Fruit fly (Drosophila melanogaster) whole organism, embryonic: ENCODE data around the gene alpha-Spec.

Experiments used
- Ada2b ChIP-seq: fragments of 200-800 bp; sonication (Bioruptor generic); IDR thresholded peaks from 2 replicates; pipeline ENCODE4 v1.3.6; 2022; ENCODE audit warnings: missing biosample characterization, missing genetic modification characterization
- Atf6 ChIP-seq: fragments of 200-800 bp; sonication (Bioruptor generic); IDR thresholded peaks from 2 replicates; pipeline ENCODE4 v1.3.6; 2022; ENCODE audit warnings: missing biosample characterization, missing genetic modification characterization
- B-H2 ChIP-seq: fragments of 200-800 bp; sonication (Bioruptor generic); optimal IDR thresholded peaks from 2 replicates; lab custom pipeline; 2018; ENCODE audit warnings: missing biosample characterization, mild to moderate bottlenecking, missing genetic modification characterization
- Bteb2 ChIP-seq: fragments of 200-800 bp; sonication (Bioruptor generic); optimal IDR thresholded peaks from 2 replicates; lab custom pipeline; 2016; ENCODE audit warnings: missing biosample characterization, missing genetic modification characterization
- CG10147 ChIP-seq: fragments of 200-800 bp; sonication (Bioruptor generic); optimal IDR thresholded peaks from 2 replicates; lab custom pipeline; 2019; ENCODE audit warnings: missing biosample characterization, mild to moderate bottlenecking, missing genetic modification characterization, moderate library complexity
- CG10267 ChIP-seq: fragments of 200-800 bp; sonication (Bioruptor generic); optimal IDR thresholded peaks from 2 replicates; lab custom pipeline; 2018; ENCODE audit warnings: missing biosample characterization, mild to moderate bottlenecking, missing genetic modification characterization, moderate library complexity
- CG10366 ChIP-seq: fragments of 200-800 bp; sonication (Bioruptor generic); IDR thresholded peaks from 2 replicates; pipeline ENCODE4 v1.3.6; 2022; ENCODE audit warnings: missing biosample characterization, missing genetic modification characterization
- CG12769 ChIP-seq: fragments of 200-800 bp; sonication (Bioruptor generic); optimal IDR thresholded peaks from 2 replicates; lab custom pipeline; 2019; ENCODE audit warnings: missing biosample characterization, mild to moderate bottlenecking, missing genetic modification characterization, moderate library complexity
- CG15073 ChIP-seq: fragments of 200-800 bp; sonication (Bioruptor generic); optimal IDR thresholded peaks from 2 replicates; lab custom pipeline; 2016; ENCODE audit warnings: missing biosample characterization, missing genetic modification characterization
- CG1603 ChIP-seq: fragments of 200-800 bp; sonication (Bioruptor generic); optimal IDR thresholded peaks from 2 replicates; lab custom pipeline; 2019; ENCODE audit warnings: missing biosample characterization, mild to moderate bottlenecking, missing genetic modification characterization, moderate library complexity
- CG16813 ChIP-seq: fragments of 200-800 bp; sonication (Bioruptor generic); IDR thresholded peaks from 3 replicates; pipeline ENCODE4 v1.3.6; 2022; ENCODE audit warnings: missing biosample characterization, missing genetic modification characterization; ENCODE audit not compliant: partially characterized antibody
- CG18764 ChIP-seq: fragments of 200-800 bp; sonication (Bioruptor generic); optimal IDR thresholded peaks from 3 replicates; lab custom pipeline; 2016; ENCODE audit warnings: missing biosample characterization, missing genetic modification characterization
- CG2120 ChIP-seq: fragments of 200-800 bp; sonication (Bioruptor generic); optimal IDR thresholded peaks from 3 replicates; lab custom pipeline; 2016; ENCODE audit warnings: missing biosample characterization, missing genetic modification characterization
- CG2889 ChIP-seq: fragments of 200-800 bp; sonication (Bioruptor generic); IDR thresholded peaks from 3 replicates; pipeline ENCODE4 v1.3.6; 2022; ENCODE audit warnings: missing biosample characterization, missing genetic modification characterization
- CG34224 ChIP-seq: fragments of 200-800 bp; sonication (Bioruptor generic); IDR thresholded peaks from 3 replicates; pipeline ENCODE4 v1.3.6; 2022; ENCODE audit warnings: missing biosample characterization, missing genetic modification characterization; ENCODE audit not compliant: partially characterized antibody
- CG3726 ChIP-seq: fragments of 200-800 bp; sonication (Bioruptor generic); IDR thresholded peaks from 3 replicates; pipeline ENCODE4, ENCODE4 v1.3.6; 2022; ENCODE audit warnings: missing biosample characterization, missing genetic modification characterization
- CG4424 ChIP-seq: fragments of 200-800 bp; sonication (Bioruptor generic); optimal IDR thresholded peaks from 3 replicates; lab custom pipeline; 2016; ENCODE audit warnings: missing biosample characterization, missing genetic modification characterization
- CG7357 ChIP-seq: fragments of 200-800 bp; sonication (Bioruptor generic); IDR thresholded peaks from 3 replicates; pipeline ENCODE4 v1.3.6; 2022; ENCODE audit warnings: missing biosample characterization, missing genetic modification characterization
- CG7372 ChIP-seq: fragments of 200-800 bp; sonication (Bioruptor generic); IDR thresholded peaks from 2 replicates; pipeline ENCODE4 v1.3.6; 2022; ENCODE audit warnings: missing biosample characterization, missing genetic modification characterization
- CG8924 ChIP-seq: fragments of 200-800 bp; optimal IDR thresholded peaks from 3 replicates; lab custom pipeline; 2019; ENCODE audit warnings: missing biosample characterization, mild to moderate bottlenecking, missing genetic modification characterization, moderate library complexity
- E2f1 ChIP-seq: fragments of 200-800 bp; sonication (Bioruptor generic); IDR thresholded peaks from 2 replicates; pipeline ENCODE4 v1.3.6; 2022; ENCODE audit warnings: missing biosample characterization, missing genetic modification characterization
- GATAe ChIP-seq: fragments of 200-800 bp; sonication (Bioruptor generic); conservative IDR thresholded peaks from 2 replicates; pipeline ENCODE4 v1.3.6; 2022; ENCODE audit warnings: missing biosample characterization, missing genetic modification characterization
- Gsc ChIP-seq: fragments of 200-800 bp; sonication (Bioruptor generic); IDR thresholded peaks from 2 replicates; pipeline ENCODE4 v1.3.6; 2022; ENCODE audit warnings: missing biosample characterization, missing genetic modification characterization
- HmgD ChIP-seq: fragments of 200-800 bp; sonication (Bioruptor generic); optimal IDR thresholded peaks from 3 replicates; lab custom pipeline; 2016; ENCODE audit warnings: missing biosample characterization, missing genetic modification characterization
- Hsf ChIP-seq: fragments of 200-800 bp; sonication (Bioruptor generic); optimal IDR thresholded peaks from 3 replicates; lab custom pipeline; 2016; ENCODE audit warnings: missing biosample characterization, missing genetic modification characterization
- MBD-R2 ChIP-seq: fragments of 200-800 bp; sonication (Bioruptor generic); IDR thresholded peaks from 2 replicates; pipeline ENCODE4 v1.3.6; 2022; ENCODE audit warnings: missing biosample characterization, missing genetic modification characterization
- Meics ChIP-seq: fragments of 200-800 bp; sonication (Bioruptor generic); optimal IDR thresholded peaks from 2 replicates; lab custom pipeline; 2017; ENCODE audit warnings: missing biosample characterization, mild to moderate bottlenecking, missing genetic modification characterization
- Myb ChIP-seq: fragments of 200-800 bp; sonication (Bioruptor generic); optimal IDR thresholded peaks from 2 replicates; lab custom pipeline; 2016; ENCODE audit warnings: missing biosample characterization, missing genetic modification characterization
- Nf-YA ChIP-seq: fragments of 200-800 bp; sonication (Bioruptor generic); IDR thresholded peaks from 2 replicates; pipeline ENCODE4 v1.3.6; 2022; ENCODE audit warnings: missing biosample characterization, missing genetic modification characterization
- Pdp1 ChIP-seq, 2 experiments: fragments of 200-800 bp; sonication (Bioruptor generic); optimal IDR thresholded peaks; 3 replicates each; lab custom pipeline; 2016; ENCODE audit warnings: missing biosample characterization in 2 of 2, missing genetic modification characterization in 2 of 2, mild to moderate bottlenecking in 1 of 2, moderate library complexity in 1 of 2
- Taf1 ChIP-seq: fragments of 200-800 bp; sonication (Bioruptor generic); IDR thresholded peaks from 2 replicates; pipeline ENCODE4 v1.3.6; 2022; ENCODE audit warnings: missing biosample characterization, missing genetic modification characterization
- ase ChIP-seq: fragments of 200-800 bp; sonication (Bioruptor generic); IDR thresholded peaks from 3 replicates; pipeline ENCODE4 v1.3.6; 2022; ENCODE audit warnings: missing biosample characterization, missing genetic modification characterization
- btn ChIP-seq: fragments of 200-800 bp; sonication (Bioruptor generic); optimal IDR thresholded peaks from 2 replicates; lab custom pipeline; 2016; ENCODE audit warnings: missing biosample characterization, missing genetic modification characterization
- crp ChIP-seq, 2 experiments: fragments of 200-800 bp; sonication (Bioruptor generic); optimal IDR thresholded peaks; 2 replicates in 1 of 2; 3 replicates in 1 of 2; lab custom pipeline; 2017; ENCODE audit warnings: missing biosample characterization in 2 of 2, missing genetic modification characterization in 2 of 2, mild to moderate bottlenecking in 1 of 2, moderate library complexity in 1 of 2
- eve ChIP-seq, 2 experiments: fragments of >200 bp; optimal IDR thresholded peaks; 2 replicates each; lab custom pipeline; 2017; ENCODE audit warnings: missing biosample characterization in 2 of 2, missing genetic modification characterization in 2 of 2
- fd102C ChIP-seq: fragments of 200-800 bp; sonication (Bioruptor generic); optimal IDR thresholded peaks from 2 replicates; lab custom pipeline; 2018; ENCODE audit warnings: missing biosample characterization, mild to moderate bottlenecking, missing genetic modification characterization, moderate library complexity
- fd3F ChIP-seq: fragments of 200-800 bp; sonication (Bioruptor generic); optimal IDR thresholded peaks from 2 replicates; lab custom pipeline; 2018; ENCODE audit warnings: missing biosample characterization, mild to moderate bottlenecking, missing genetic modification characterization, moderate library complexity
- jumu ChIP-seq: fragments of 200-800 bp; sonication (Bioruptor generic); optimal IDR thresholded peaks from 3 replicates; lab custom pipeline; 2016; ENCODE audit warnings: missing biosample characterization, missing genetic modification characterization
- luna ChIP-seq: fragments of 200-800 bp; sonication (Bioruptor generic); optimal IDR thresholded peaks from 2 replicates; lab custom pipeline; 2016; ENCODE audit warnings: missing biosample characterization, missing genetic modification characterization
- nmo ChIP-seq: fragments of 200-800 bp; sonication (Bioruptor generic); optimal IDR thresholded peaks from 2 replicates; lab custom pipeline; 2018; ENCODE audit warnings: missing biosample characterization, mild to moderate bottlenecking, missing genetic modification characterization, moderate library complexity
- nom ChIP-seq: fragments of 200-800 bp; sonication (Bioruptor generic); optimal IDR thresholded peaks from 2 replicates; lab custom pipeline; 2017; ENCODE audit warnings: missing biosample characterization, missing genetic modification characterization, mild to moderate bottlenecking, moderate library complexity, missing genetic modification reagents
- sima ChIP-seq: fragments of 200-800 bp; sonication (Bioruptor generic); optimal IDR thresholded peaks from 2 replicates; lab custom pipeline; 2016; ENCODE audit warnings: missing biosample characterization, missing genetic modification characterization
- sisA ChIP-seq: fragments of 200-800 bp; sonication (Bioruptor generic); IDR thresholded peaks from 2 replicates; pipeline ENCODE4 v1.3.6; 2022; ENCODE audit warnings: missing biosample characterization, missing genetic modification characterization
- so ChIP-seq: fragments of 200-800 bp; sonication (Bioruptor generic); IDR thresholded peaks from 3 replicates; pipeline ENCODE4 v1.3.6; 2022; ENCODE audit warnings: missing biosample characterization, missing genetic modification characterization
- stwl ChIP-seq: fragments of 200-800 bp; sonication (Bioruptor generic); optimal IDR thresholded peaks from 3 replicates; lab custom pipeline; 2018; ENCODE audit warnings: missing biosample characterization, mild to moderate bottlenecking, missing genetic modification characterization, moderate library complexity
- zen ChIP-seq: fragments of 200-800 bp; sonication (Bioruptor generic); optimal IDR thresholded peaks from 3 replicates; lab custom pipeline; 2018; ENCODE audit warnings: missing biosample characterization, mild to moderate bottlenecking, missing genetic modification characterization, moderate library complexity
- zen2 ChIP-seq: fragments of 200-800 bp; sonication (Bioruptor generic); IDR thresholded peaks from 3 replicates; pipeline ENCODE4 v1.3.6; 2022; ENCODE audit warnings: missing biosample characterization, missing genetic modification characterization; ENCODE audit not compliant: partially characterized antibody
- zfh2 ChIP-seq: fragments of 200-800 bp; sonication (Bioruptor generic); optimal IDR thresholded peaks from 2 replicates; lab custom pipeline; 2016; ENCODE audit warnings: missing biosample characterization, missing genetic modification characterization

alpha-Spec gene

dm6 chr3L:1774713-1775648 lies 20.1 kb downstream of the alpha-Spec start, which contains the start of the genes CG13933 and PolD2 (continued):
- peak; percentile 73 for TF ChIP-seq Bteb2 (GFP tag; lab: Kevin White, UChicago)
- peak; percentile 82 for TF ChIP-seq CG15073
- TF ChIP-seq GATAe (GFP tag; lab: Robert Waterston, UW) = peak; percentile 90
- TF ChIP-seq CG34224 (GFP tag; lab: Robert Waterston, UW) = peak; percentile 85
- TF ChIP-seq fd3F (GFP tag; lab: Kevin White, UChicago) = peak; percentile 98
- TF ChIP-seq zen2 (GFP tag; lab: Robert Waterston, UW) = peak; percentile 75; the same call in 2 of the 3 replicates
- TF ChIP-seq Nf-YA (GFP tag; lab: Robert Waterston, UW) = peak; percentile 92
- no peak for TF ChIP-seq B-H2 (GFP tag; lab: Kevin White, UChicago)
- no peak for TF ChIP-seq eve (GFP tag; optimal IDR thresholded peaks at IDR 0.05; lab: Kevin White, UChicago)
- TF ChIP-seq CG2120 (GFP tag; lab: Kevin White, UChicago) = peak; percentile 96
- TF ChIP-seq CG1603 = no peak
- TF ChIP-seq CG7357 (GFP tag; lab: Robert Waterston, UW) = peak; percentile 88
- peak; percentile 95 for TF ChIP-seq Ada2b
- TF ChIP-seq ase (GFP tag; lab: Robert Waterston, UW) = peak; percentile 92
- peak; percentile 25 to 74 for TF ChIP-seq crp (GFP tag; optimal IDR thresholded peaks at IDR 0.05; lab: Kevin White, UChicago)
- peak; percentile 99 for TF ChIP-seq sisA (GFP tag; lab: Robert Waterston, UW)
- TF ChIP-seq so (GFP tag; lab: Robert Waterston, UW) = peak; percentile 99
- no peak for TF ChIP-seq luna (GFP tag; lab: Kevin White, UChicago)
- TF ChIP-seq Myb (GFP tag; lab: Kevin White, UChicago) = peak; percentile 42
- peak; percentile 91 for TF ChIP-seq Gsc (GFP tag; lab: Robert Waterston, UW)
- no peak for TF ChIP-seq stwl
- peak; percentile 98 for TF ChIP-seq MBD-R2 (GFP tag; lab: Robert Waterston, UW)
- TF ChIP-seq CG7372 (GFP tag; lab: Robert Waterston, UW) = peak; percentile 93
- TF ChIP-seq zfh2 (GFP tag; lab: Kevin White, UChicago) = peak; percentile 65
- TF ChIP-seq CG2889 (GFP tag; lab: Robert Waterston, UW) = peak; percentile 97
- TF ChIP-seq CG12769 = no peak
- TF ChIP-seq Hsf = peak; percentile 90
- peak; percentile 97 for TF ChIP-seq Atf6 (GFP tag; lab: Robert Waterston, UW)
- TF ChIP-seq zen = peak; percentile 87
- TF ChIP-seq CG8924 = peak; percentile 99
- TF ChIP-seq nmo (GFP tag; lab: Kevin White, UChicago) = peak; percentile 99
- TF ChIP-seq E2f1 (GFP tag; lab: Robert Waterston, UW) = peak; percentile 99
- peak; percentile 74 for TF ChIP-seq CG10147
- peak; percentile 78 to 83 for TF ChIP-seq Pdp1 (GFP tag; optimal IDR thresholded peaks at IDR 0.05; lab: Kevin White, UChicago)
- peak; percentile 99 for TF ChIP-seq CG10366 (GFP tag; lab: Robert Waterston, UW)
- TF ChIP-seq jumu (GFP tag; lab: Kevin White, UChicago) = peak; percentile 66
- peak; percentile 78 for TF ChIP-seq CG16813
- TF ChIP-seq CG4424 (GFP tag; lab: Kevin White, UChicago) = no peak
- peak; percentile 52 for TF ChIP-seq fd102C
- TF ChIP-seq HmgD (GFP tag; lab: Kevin White, UChicago) = peak; percentile 29
- TF ChIP-seq CG3726 (GFP tag; lab: Robert Waterston, UW) = peak; percentile 96
- no peak for TF ChIP-seq CG18764
- TF ChIP-seq btn (GFP tag; lab: Kevin White, UChicago) = peak; percentile 20
- no peak for TF ChIP-seq nom
- TF ChIP-seq CG10267 = peak; percentile 96
- peak; percentile 23 for TF ChIP-seq sima (GFP tag; lab: Kevin White, UChicago)
- peak; percentile 94 for TF ChIP-seq Taf1 (GFP tag; lab: Robert Waterston, UW)
- TF ChIP-seq Meics (GFP tag; lab: Kevin White, UChicago) = peak; percentile 88
